Fruit fly (Drosophila melanogaster) whole organism, prepupa: ENCODE measurements around the gene rho-5.

Experiments used
- Blimp-1 ChIP-seq: fragments of 200-800 bp; sonication (Bioruptor generic); optimal IDR thresholded peaks from 3 replicates; lab custom pipeline; 2017; ENCODE audit warnings: missing biosample characterization, missing genetic modification characterization, mild to moderate bottlenecking, moderate library complexity, missing genetic modification reagents
- CG10631 ChIP-seq: fragments of 200-800 bp; sonication (Bioruptor generic); optimal IDR thresholded peaks from 2 replicates; lab custom pipeline; 2016; ENCODE audit warnings: missing biosample characterization, missing genetic modification characterization
- CG10669 ChIP-seq: fragments of 200-800 bp; sonication (Bioruptor generic); optimal IDR thresholded peaks from 3 replicates; lab custom pipeline; 2018; ENCODE audit warnings: missing biosample characterization, mild to moderate bottlenecking, missing genetic modification characterization, moderate library complexity
- CG11294 ChIP-seq: fragments of 200-800 bp; sonication (Bioruptor generic); IDR thresholded peaks from 2 replicates; pipeline ENCODE4 v1.3.6; 2022; ENCODE audit warnings: missing biosample characterization, missing genetic modification characterization
- CG11762 ChIP-seq: fragments of 200-800 bp; sonication (Bioruptor generic); optimal IDR thresholded peaks from 3 replicates; lab custom pipeline; 2016; ENCODE audit warnings: missing biosample characterization, missing genetic modification characterization; ENCODE audit not compliant: insufficient read depth
- CG11902 ChIP-seq: fragments of 200-800 bp; sonication (Bioruptor generic); optimal IDR thresholded peaks from 3 replicates; lab custom pipeline; 2016; ENCODE audit warnings: missing biosample characterization, missing genetic modification characterization
- CG15336 ChIP-seq: fragments of 200-800 bp; sonication (Bioruptor generic); IDR thresholded peaks from 2 replicates; pipeline ENCODE4 v1.3.6; 2022; ENCODE audit warnings: missing biosample characterization, missing genetic modification characterization
- CG1621 ChIP-seq: fragments of 200-800 bp; sonication (Bioruptor generic); optimal IDR thresholded peaks from 3 replicates; lab custom pipeline; 2018; ENCODE audit warnings: missing biosample characterization, mild to moderate bottlenecking, missing genetic modification characterization
- CG16779 ChIP-seq: fragments of 200-800 bp; sonication (Bioruptor generic); optimal IDR thresholded peaks from 3 replicates; lab custom pipeline; 2017; ENCODE audit warnings: missing biosample characterization, mild to moderate bottlenecking, missing genetic modification characterization
- CG3032 ChIP-seq: fragments of 200-800 bp; optimal IDR thresholded peaks from 2 replicates; lab custom pipeline; 2019; ENCODE audit warnings: missing biosample characterization, mild to moderate bottlenecking, missing genetic modification characterization, moderate library complexity
- CG31627 ChIP-seq: fragments of 200-800 bp; sonication (Bioruptor generic); optimal IDR thresholded peaks from 3 replicates; lab custom pipeline; 2016; ENCODE audit warnings: missing biosample characterization, missing genetic modification characterization
- CG34406 ChIP-seq: fragments of 200-800 bp; sonication (Bioruptor generic); optimal IDR thresholded peaks from 3 replicates; lab custom pipeline; 2016; ENCODE audit warnings: missing biosample characterization, missing genetic modification characterization
- CG3919 ChIP-seq: fragments of 200-800 bp; sonication (Bioruptor generic); optimal IDR thresholded peaks from 3 replicates; lab custom pipeline; 2016; ENCODE audit warnings: missing biosample characterization, missing genetic modification characterization
- CG4318 ChIP-seq: fragments of 200-800 bp; sonication (Bioruptor generic); optimal IDR thresholded peaks from 3 replicates; lab custom pipeline; 2017; ENCODE audit warnings: missing biosample characterization, mild to moderate bottlenecking, missing genetic modification characterization
- CG6163 ChIP-seq: fragments of 200-800 bp; sonication (Bioruptor generic); IDR thresholded peaks from 3 replicates; pipeline ENCODE4 v1.3.6; 2022; ENCODE audit warnings: missing biosample characterization, missing genetic modification characterization
- CG6276 ChIP-seq: fragments of 200-800 bp; sonication (Bioruptor generic); optimal IDR thresholded peaks from 2 replicates; lab custom pipeline; 2017; ENCODE audit warnings: missing biosample characterization, mild to moderate bottlenecking, missing genetic modification characterization
- CG6792 ChIP-seq: fragments of 200-800 bp; sonication (Bioruptor generic); optimal IDR thresholded peaks from 3 replicates; lab custom pipeline; 2016; ENCODE audit warnings: missing biosample characterization, missing genetic modification characterization
- CG6808 ChIP-seq: fragments of 200-800 bp; sonication (Bioruptor generic); optimal IDR thresholded peaks from 3 replicates; lab custom pipeline; 2017; ENCODE audit warnings: missing biosample characterization, missing genetic modification characterization, mild to moderate bottlenecking, moderate library complexity, missing genetic modification reagents
- CG6854 ChIP-seq: fragments of 200-800 bp; sonication (Bioruptor generic); optimal IDR thresholded peaks from 2 replicates; lab custom pipeline; 2017; ENCODE audit warnings: missing biosample characterization, mild to moderate bottlenecking, missing genetic modification characterization
- CG7368 ChIP-seq: fragments of 200-800 bp; sonication (Bioruptor generic); optimal IDR thresholded peaks from 3 replicates; lab custom pipeline; 2016; ENCODE audit warnings: missing biosample characterization, missing genetic modification characterization
- CG8119 ChIP-seq: fragments of 200-800 bp; sonication (Bioruptor generic); IDR thresholded peaks from 3 replicates; pipeline ENCODE4 v1.3.6; 2022; ENCODE audit warnings: missing biosample characterization, missing genetic modification characterization
- CG8319 ChIP-seq: fragments of 200-800 bp; sonication (Bioruptor generic); optimal IDR thresholded peaks from 3 replicates; lab custom pipeline; 2016; ENCODE audit warnings: missing biosample characterization, missing genetic modification characterization
- CG8632 ChIP-seq: fragments of 200-800 bp; sonication (Bioruptor generic); optimal IDR thresholded peaks from 3 replicates; lab custom pipeline; 2016; ENCODE audit warnings: missing biosample characterization, missing genetic modification characterization
- CG9139 ChIP-seq: fragments of 200-800 bp; sonication (Bioruptor generic); optimal IDR thresholded peaks from 3 replicates; lab custom pipeline; 2017; ENCODE audit warnings: missing biosample characterization, mild to moderate bottlenecking, missing genetic modification characterization
- Eip75B ChIP-seq: fragments of 200-800 bp; sonication (Bioruptor generic); optimal IDR thresholded peaks from 3 replicates; lab custom pipeline; 2016; ENCODE audit warnings: missing biosample characterization, missing genetic modification characterization
- Eip78C ChIP-seq: fragments of 200-800 bp; sonication (Bioruptor generic); peaks from one replicate; lab custom pipeline; 2016; ENCODE audit warnings: missing biosample characterization, missing genetic modification characterization
- Eip93F ChIP-seq: fragments of 200-800 bp; sonication (Bioruptor generic); optimal IDR thresholded peaks from 2 replicates; lab custom pipeline; 2016; ENCODE audit warnings: missing biosample characterization, mild to moderate bottlenecking, missing genetic modification characterization
- Ets96B ChIP-seq: fragments of 200-800 bp; optimal IDR thresholded peaks from 2 replicates; lab custom pipeline; 2019; ENCODE audit warnings: missing biosample characterization, mild to moderate bottlenecking, missing genetic modification characterization, moderate library complexity
- Gug ChIP-seq: fragments of 200-800 bp; sonication (Bioruptor generic); IDR thresholded peaks from 2 replicates; pipeline ENCODE4 v1.3.6; 2022; ENCODE audit warnings: missing biosample characterization, missing genetic modification characterization
- Hr38 ChIP-seq: sonication (Bioruptor generic); optimal IDR thresholded peaks from 2 replicates; lab custom pipeline; 2016; ENCODE audit warnings: missing biosample characterization, missing genetic modification characterization
- Hr39 ChIP-seq: fragments of 200-800 bp; sonication (Bioruptor generic); optimal IDR thresholded peaks from 2 replicates; lab custom pipeline; 2016; ENCODE audit warnings: missing biosample characterization, missing genetic modification characterization
- Hr4 ChIP-seq: fragments of 200-800 bp; sonication (Bioruptor generic); optimal IDR thresholded peaks from 3 replicates; lab custom pipeline; 2016; ENCODE audit warnings: missing biosample characterization, missing genetic modification characterization
- Lpt ChIP-seq: fragments of 200-800 bp; sonication (Bioruptor generic); optimal IDR thresholded peaks from 3 replicates; lab custom pipeline; 2016; ENCODE audit warnings: missing biosample characterization, missing genetic modification characterization
- OdsH ChIP-seq: fragments of 200-800 bp; sonication (Bioruptor generic); optimal IDR thresholded peaks from 3 replicates; lab custom pipeline; 2016; ENCODE audit warnings: missing biosample characterization, missing genetic modification characterization
- Smox ChIP-seq: fragments of 200-800 bp; sonication (Bioruptor generic); optimal IDR thresholded peaks from 3 replicates; lab custom pipeline; 2016; ENCODE audit warnings: missing biosample characterization, missing genetic modification characterization
- Sox102F ChIP-seq: fragments of 200-800 bp; sonication (Bioruptor generic); optimal IDR thresholded peaks from 2 replicates; lab custom pipeline; 2016; ENCODE audit warnings: missing biosample characterization, mild to moderate bottlenecking, missing genetic modification characterization
- Sox15 ChIP-seq: fragments of 200-800 bp; sonication (Bioruptor generic); optimal IDR thresholded peaks from 3 replicates; lab custom pipeline; 2016; ENCODE audit warnings: missing biosample characterization, missing genetic modification characterization
- achi ChIP-seq: fragments of 200-800 bp; sonication (Bioruptor generic); optimal IDR thresholded peaks from 3 replicates; lab custom pipeline; 2016; ENCODE audit warnings: missing biosample characterization, missing genetic modification characterization
- acj6 ChIP-seq: fragments of 200-800 bp; sonication (Bioruptor generic); optimal IDR thresholded peaks from 3 replicates; lab custom pipeline; 2016; ENCODE audit warnings: missing biosample characterization, missing genetic modification characterization
- dac ChIP-seq: fragments of 200-800 bp; sonication (Bioruptor generic); optimal IDR thresholded peaks from 2 replicates; lab custom pipeline; 2017; ENCODE audit warnings: missing biosample characterization, mild to moderate bottlenecking, missing genetic modification characterization
- dsx ChIP-seq: fragments of 200-800 bp; optimal IDR thresholded peaks from 3 replicates; lab custom pipeline; 2019; ENCODE audit warnings: missing biosample characterization, mild to moderate bottlenecking, missing genetic modification characterization, moderate library complexity; ENCODE audit not compliant: poor library complexity, severe bottlenecking
- eg ChIP-seq: fragments of 200-800 bp; sonication (Bioruptor generic); IDR thresholded peaks from 3 replicates; pipeline ENCODE4 v1.3.6; 2022; ENCODE audit warnings: missing biosample characterization, missing genetic modification characterization
- esn ChIP-seq: fragments of 200-800 bp; sonication (Bioruptor generic); optimal IDR thresholded peaks from 2 replicates; lab custom pipeline; 2016; ENCODE audit warnings: missing biosample characterization, mild to moderate bottlenecking, missing genetic modification characterization, moderate library complexity
- fd59A ChIP-seq: fragments of 200-800 bp; sonication (Bioruptor generic); optimal IDR thresholded peaks from 2 replicates; lab custom pipeline; 2017; ENCODE audit warnings: missing biosample characterization, mild to moderate bottlenecking, missing genetic modification characterization, missing genetic modification reagents
- fd85E ChIP-seq: fragments of 200-800 bp; sonication (Bioruptor generic); optimal IDR thresholded peaks from 3 replicates; lab custom pipeline; 2016; ENCODE audit warnings: missing biosample characterization, missing genetic modification characterization
- lz ChIP-seq: fragments of 200-800 bp; sonication (Bioruptor generic); optimal IDR thresholded peaks from 3 replicates; lab custom pipeline; 2016; ENCODE audit warnings: missing biosample characterization, missing genetic modification characterization
- net ChIP-seq: fragments of 200-800 bp; sonication (Bioruptor generic); optimal IDR thresholded peaks from 3 replicates; lab custom pipeline; 2016; ENCODE audit warnings: missing biosample characterization, missing genetic modification characterization
- pdm3 ChIP-seq: fragments of 200-800 bp; sonication (Bioruptor generic); optimal IDR thresholded peaks from 3 replicates; lab custom pipeline; 2016; ENCODE audit warnings: missing biosample characterization, missing genetic modification characterization
- spab ChIP-seq: fragments of 200-800 bp; sonication (Bioruptor generic); optimal IDR thresholded peaks from 2 replicates; lab custom pipeline; 2017; ENCODE audit warnings: missing biosample characterization, mild to moderate bottlenecking, missing genetic modification characterization, missing genetic modification reagents
- ss ChIP-seq, 2 experiments: fragments of 200-800 bp; sonication (Bioruptor generic); optimal IDR thresholded peaks; 2 replicates in 1 of 2; 3 replicates in 1 of 2; lab custom pipeline; 2017 to 2018; ENCODE audit warnings: mild to moderate bottlenecking in 2 of 2, missing biosample characterization in 2 of 2, missing genetic modification characterization in 2 of 2, moderate library complexity in 1 of 2
- svp ChIP-seq: fragments of 200-800 bp; sonication (Bioruptor generic); peaks from one replicate; lab custom pipeline; 2016; ENCODE audit warnings: missing biosample characterization, missing genetic modification characterization
- topi ChIP-seq: fragments of 200-800 bp; sonication (Bioruptor generic); optimal IDR thresholded peaks from 3 replicates; lab custom pipeline; 2016; ENCODE audit warnings: missing biosample characterization, missing genetic modification characterization

The rho-5 gene

DNA sequence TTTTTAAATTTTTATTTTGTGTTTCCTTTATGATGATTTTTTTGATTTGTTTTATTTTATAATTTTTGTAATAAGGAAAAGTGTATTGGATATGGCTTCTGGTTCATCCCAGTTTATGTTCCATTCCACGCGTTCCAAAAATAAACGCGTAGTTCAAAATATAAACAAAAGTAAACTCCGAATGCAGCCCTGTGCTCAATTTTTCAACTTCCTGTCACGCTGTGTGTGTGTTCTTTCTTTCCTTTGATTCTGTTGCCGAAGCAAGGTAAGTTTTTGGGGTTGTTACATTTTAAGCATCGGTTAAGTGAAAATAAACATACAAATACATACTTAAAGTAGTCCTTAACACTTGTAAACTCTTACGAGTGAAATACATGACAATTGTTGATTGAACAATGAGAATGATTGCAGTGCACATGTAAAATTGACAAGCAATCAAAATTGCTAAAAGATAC is 34.4 kb upstream of the rho-5 start, which contains the start of the genes Ip259 and RpS27A:
TSS of gene Ip259 (plus strand) at position 231 of the 455 bp plus-strand sequence.
TSS of gene RpS27A (plus strand) at position 231 of the 455 bp plus-strand sequence.
- no peak for TF ChIP-seq eg (GFP tag; lab: Robert Waterston, UW)
- TF ChIP-seq acj6, result peak; percentile 70
- TF ChIP-seq Hr38 (GFP tag; lab: Kevin White, UChicago), result no peak
- no peak for TF ChIP-seq CG16779 (tag; lab: Kevin White, UChicago)
- no peak for TF ChIP-seq CG6163 (GFP tag; lab: Robert Waterston, UW)
- peak; percentile 47 for TF ChIP-seq Sox15
- no peak for TF ChIP-seq svp (GFP tag; lab: Kevin White, UChicago)
- no peak for TF ChIP-seq achi (GFP tag; lab: Kevin White, UChicago)
- no peak for TF ChIP-seq CG7368 (GFP tag; lab: Kevin White, UChicago)
- peak; percentile 90 for TF ChIP-seq Eip78C (GFP tag; lab: Kevin White, UChicago)
- TF ChIP-seq fd59A (GFP tag; lab: Kevin White, UChicago), result peak; percentile 56
- TF ChIP-seq dsx (GFP tag; lab: Kevin White, UChicago), result no peak
- peak; percentile 67 for TF ChIP-seq CG34406 (GFP tag; lab: Kevin White, UChicago)
- TF ChIP-seq topi (GFP tag; lab: Kevin White, UChicago), result peak; percentile 71
- TF ChIP-seq Ets96B (tag; lab: Kevin White, UChicago), result peak; percentile 37
- peak; percentile 85 for TF ChIP-seq esn (GFP tag; lab: Kevin White, UChicago)
- TF ChIP-seq Sox102F (GFP tag; lab: Kevin White, UChicago), result no peak
- no peak for TF ChIP-seq Smox (GFP tag; lab: Kevin White, UChicago)
- TF ChIP-seq Gug (GFP tag; lab: Robert Waterston, UW), result 0 out of 2 replicates have a peak, but pooled peaks have one; percentile 19
- TF ChIP-seq CG9139 (GFP tag; lab: Kevin White, UChicago), result peak; percentile 61
- TF ChIP-seq CG8632 (GFP tag; lab: Kevin White, UChicago), result peak; percentile 32
- TF ChIP-seq CG31627 (GFP tag; lab: Kevin White, UChicago), result peak; percentile 77
- TF ChIP-seq Eip75B (GFP tag; lab: Kevin White, UChicago), result no peak
- peak; percentile 39 for TF ChIP-seq dac (GFP tag; lab: Kevin White, UChicago)
- TF ChIP-seq CG11294 (GFP tag; lab: Robert Waterston, UW), result no peak
- TF ChIP-seq CG6276 (GFP tag; lab: Kevin White, UChicago), result no peak
- TF ChIP-seq Lpt (GFP tag; lab: Kevin White, UChicago), result no peak
- peak; percentile 36; the same call in 1 of the 3 replicates for TF ChIP-seq CG8119
- TF ChIP-seq pdm3 (GFP tag; lab: Kevin White, UChicago), result no peak
- no peak for TF ChIP-seq CG6808 (GFP tag; lab: Kevin White, UChicago)
- TF ChIP-seq CG10631 (GFP tag; lab: Kevin White, UChicago), result no peak
- TF ChIP-seq CG11902, result peak; percentile 38
- TF ChIP-seq CG1621 (tag; lab: Kevin White, UChicago), result no peak
- peak; percentile 63 for TF ChIP-seq fd85E
- peak; percentile 59 for TF ChIP-seq CG6792
- TF ChIP-seq Eip93F, result peak; percentile 21
- TF ChIP-seq CG4318 (GFP tag; lab: Kevin White, UChicago), result no peak
- TF ChIP-seq spab, result no peak
- TF ChIP-seq CG8319 (GFP tag; lab: Kevin White, UChicago), result peak; percentile 60
- TF ChIP-seq Hr4, result peak; percentile 2
- TF ChIP-seq Blimp-1 (GFP tag; lab: Kevin White, UChicago), result peak; percentile 61
- TF ChIP-seq lz (GFP tag; lab: Kevin White, UChicago), result peak; percentile 80
- TF ChIP-seq CG15336 (GFP tag; lab: Robert Waterston, UW), result no peak
- TF ChIP-seq CG11762 (GFP tag; lab: Kevin White, UChicago), result peak; percentile 27
- TF ChIP-seq CG3032 (tag; lab: Kevin White, UChicago), result peak; percentile 62
- TF ChIP-seq CG10669 (GFP tag; lab: Kevin White, UChicago), result peak; percentile 62
- no peak for TF ChIP-seq Hr39 (GFP tag; lab: Kevin White, UChicago)
- TF ChIP-seq CG6854, result peak; percentile 84
- peak; percentile 58 for TF ChIP-seq OdsH (GFP tag; lab: Kevin White, UChicago)
- peak in 1 of 2 experiments; percentile 77 for TF ChIP-seq ss (GFP tag; optimal IDR thresholded peaks at IDR 0.05; lab: Kevin White, UChicago)
- TF ChIP-seq net (GFP tag; lab: Kevin White, UChicago), result no peak
- no peak for TF ChIP-seq CG3919
